1 fruit fly cellular context compared by ENCODE assay signal in genomic region chr3L:9028057-9028456, dm6.
TF ChIP-seq lines count a peak whose summit lies in the region.

No protein-coding gene starts in this region.

TF ChIP-seq in whole organism, embryonic, 481 proteins besides CTCF, POLR2A, EP300 and RAD21 (continued from another document):
- TF ChIP-seq CG9727 (GFP tag; optimal IDR thresholded peaks at IDR 0.05; lab: Kevin White, UChicago) (peak; percentile 67), Mes4 (GFP tag; optimal IDR thresholded peaks at IDR 0.05; lab: Kevin White, UChicago) (peak; percentile 17), CG10274 (GFP tag; optimal IDR thresholded peaks at IDR 0.05; lab: Kevin White, UChicago) (no peak), gem (tag; optimal IDR thresholded peaks at IDR 0.05; lab: Kevin White, UChicago) (peak; percentile 73), stc (GFP tag; IDR thresholded peaks at IDR 0.05; lab: Robert Waterston, UW) (peak; percentile 20; the same call in 1 of the 2 replicates), CG10366 (GFP tag; IDR thresholded peaks at IDR 0.05; lab: Robert Waterston, UW) (peak; percentile 15; the same call in 1 of the 2 replicates), pum (GFP tag; optimal IDR thresholded peaks at IDR 0.05; lab: Kevin White, UChicago) (peak; percentile 39), CG10959 (GFP tag; IDR thresholded peaks at IDR 0.05; lab: Robert Waterston, UW) (peak; percentile 72), CG10209 (GFP tag; optimal IDR thresholded peaks at IDR 0.05; lab: Kevin White, UChicago) (peak; percentile 31), fd102C (GFP tag; optimal IDR thresholded peaks at IDR 0.05; lab: Kevin White, UChicago) (peak; percentile 16), NK7.1 (GFP tag; optimal IDR thresholded peaks at IDR 0.05; lab: Kevin White, UChicago) (peak; percentile 12), CG17359 (tag; optimal IDR thresholded peaks at IDR 0.05; lab: Kevin White, UChicago) (peak; percentile 20), ssp (GFP tag; IDR thresholded peaks at IDR 0.05; lab: Robert Waterston, UW) (peak; percentile 30; the same call in 1 of the 2 replicates), bsh (GFP tag; optimal IDR thresholded peaks at IDR 0.05; lab: Kevin White, UChicago) (peak in 1 of 2 experiments; percentile 79), CG17328 (GFP tag; IDR thresholded peaks at IDR 0.05; lab: Robert Waterston, UW) (peak; percentile 57; the same call in 1 of the 2 replicates), CG10267 (tag; optimal IDR thresholded peaks at IDR 0.05; lab: Kevin White, UChicago) (peak; percentile 59), CG31441 (GFP tag; IDR thresholded peaks at IDR 0.05; lab: Robert Waterston, UW) (peak; percentile 51; the same call in 1 of the 2 replicates), Bdp1 (GFP tag; optimal IDR thresholded peaks at IDR 0.05; lab: Kevin White, UChicago) (peak; percentile 2), btn (GFP tag; optimal IDR thresholded peaks at IDR 0.05; lab: Kevin White, UChicago) (no peak), trem (tag; optimal IDR thresholded peaks at IDR 0.05; lab: Kevin White, UChicago) (peak; percentile 32)
